Fruit fly (Drosophila melanogaster): ENCODE results near the gene CG13085.

CG13085 gene

dm6 chr2L:19433292-19433691, 9.4 kb downstream of the CG13085 start (continued):
- TF ChIP-seq OdsH (GFP tag; optimal IDR thresholded peaks at IDR 0.05) (peak; percentile 3), Eip93F (GFP tag; optimal IDR thresholded peaks at IDR 0.05) (no peak), CG8632 (GFP tag; optimal IDR thresholded peaks at IDR 0.05) (no peak), eg (GFP tag; IDR thresholded peaks at IDR 0.05) (0 out of 3 replicates have a peak, but pooled peaks have one; percentile 33), CG6792 (GFP tag; optimal IDR thresholded peaks at IDR 0.05) (no peak), CG31627 (GFP tag; optimal IDR thresholded peaks at IDR 0.05) (no peak), CG3919 (GFP tag; optimal IDR thresholded peaks at IDR 0.05) (no peak), Eip78C (GFP tag) (peak; percentile 66)

- peak in 1 of 2 experiments; percentile 21 for TF ChIP-seq ss (GFP tag; optimal IDR thresholded peaks at IDR 0.05)
- TF ChIP-seq Gug (GFP tag; IDR thresholded peaks at IDR 0.05): no peak
- TF ChIP-seq cyc (GFP tag; optimal IDR thresholded peaks at IDR 0.05): no peak
- peak; percentile 36 for TF ChIP-seq Eip78C (GFP tag)
- peak; percentile 91 for TF ChIP-seq fkh (GFP tag; optimal IDR thresholded peaks at IDR 0.05)
- TF ChIP-seq CG16779 (tag; optimal IDR thresholded peaks at IDR 0.05): peak; percentile 10
- no peak for TF ChIP-seq Sox14 (GFP tag; optimal IDR thresholded peaks at IDR 0.05)
Measured at dm6 chr2L:19434260-19434659, 10.4 kb downstream of the CG13085 start.

dm6 chr2L:19438685-19439597, 15.1 kb downstream of the CG13085 start:
- TF ChIP-seq Hr4 (GFP tag; optimal IDR thresholded peaks at IDR 0.05) (peak; percentile 18), CG11294 (GFP tag; IDR thresholded peaks at IDR 0.05) (no peak), CG8632 (GFP tag; optimal IDR thresholded peaks at IDR 0.05) (peak; percentile 4), svp (GFP tag) (no peak), CG6808 (GFP tag; optimal IDR thresholded peaks at IDR 0.05) (peak; percentile 99), dac (GFP tag; optimal IDR thresholded peaks at IDR 0.05) (no peak), CG4318 (GFP tag; optimal IDR thresholded peaks at IDR 0.05) (no peak), CG16779 (tag; optimal IDR thresholded peaks at IDR 0.05) (no peak), eg (GFP tag; IDR thresholded peaks at IDR 0.05) (peak; percentile 39; the same call in 1 of the 3 replicates), OdsH (GFP tag; optimal IDR thresholded peaks at IDR 0.05) (no peak), Sox15 (GFP tag; optimal IDR thresholded peaks at IDR 0.05) (no peak), salr (GFP tag; optimal IDR thresholded peaks at IDR 0.05) (no peak), Lpt (GFP tag; optimal IDR thresholded peaks at IDR 0.05) (peak; percentile 18), Sox14 (GFP tag; optimal IDR thresholded peaks at IDR 0.05) (no peak), Blimp-1 (GFP tag; optimal IDR thresholded peaks at IDR 0.05) (peak; percentile 50), CG15336 (GFP tag; IDR thresholded peaks at IDR 0.05) (peak; percentile 30; the same call in 1 of the 2 replicates), lz (GFP tag; optimal IDR thresholded peaks at IDR 0.05) (no peak), cyc (GFP tag; optimal IDR thresholded peaks at IDR 0.05) (no peak), CG32006 (GFP tag; optimal IDR thresholded peaks at IDR 0.05) (peak; percentile 10), Gug (GFP tag; IDR thresholded peaks at IDR 0.05) (no peak), CG8119 (GFP tag; IDR thresholded peaks at IDR 0.05) (peak; percentile 57; the same call in 2 of the 3 replicates), CG10669 (GFP tag; optimal IDR thresholded peaks at IDR 0.05) (no peak), fd59A (GFP tag; optimal IDR thresholded peaks at IDR 0.05) (no peak), Hr38 (GFP tag; optimal IDR thresholded peaks at IDR 0.05) (no peak), ss (GFP tag; optimal IDR thresholded peaks at IDR 0.05) (peak; percentile 7 to 37), Ets21C (GFP tag; optimal IDR thresholded peaks at IDR 0.05) (no peak), topi (GFP tag; optimal IDR thresholded peaks at IDR 0.05) (no peak), net (GFP tag; optimal IDR thresholded peaks at IDR 0.05) (no peak), Hr39 (GFP tag; optimal IDR thresholded peaks at IDR 0.05) (no peak), Smox (GFP tag; optimal IDR thresholded peaks at IDR 0.05) (no peak), CG1621 (tag; optimal IDR thresholded peaks at IDR 0.05) (no peak), Sox102F (GFP tag; optimal IDR thresholded peaks at IDR 0.05) (no peak), CG11902 (GFP tag; optimal IDR thresholded peaks at IDR 0.05) (no peak), CG7368 (GFP tag; optimal IDR thresholded peaks at IDR 0.05) (no peak), CG8319 (GFP tag; optimal IDR thresholded peaks at IDR 0.05) (no peak), CG9139 (GFP tag; optimal IDR thresholded peaks at IDR 0.05) (no peak), acj6 (GFP tag; optimal IDR thresholded peaks at IDR 0.05) (no peak), fkh (GFP tag; optimal IDR thresholded peaks at IDR 0.05) (no peak), CG3919 (GFP tag; optimal IDR thresholded peaks at IDR 0.05) (no peak), CG6792 (GFP tag; optimal IDR thresholded peaks at IDR 0.05) (no peak), vri (GFP tag; optimal IDR thresholded peaks at IDR 0.05) (no peak)
